Fruit fly (Drosophila melanogaster) Kc167 (cell line): ENCODE measurements around the gene CG12259.
"Not testable (repeated sequence)": the region's sequence is repeated elsewhere in the genome, so short reads cannot be mapped to it uniquely, and the experiment has no call there.

Source experiments
- Myc ChIP-seq: fragments of >200 bp; optimal IDR thresholded peaks from 2 replicates; lab custom pipeline; 2017; ENCODE audit warnings: missing external identifiers
- Sin3A ChIP-seq: fragments of >200 bp; optimal IDR thresholded peaks from 2 replicates; lab custom pipeline; 2018; ENCODE audit warnings: missing external identifiers
- h ChIP-seq: fragments of >200 bp; optimal IDR thresholded peaks from 3 replicates; lab custom pipeline; 2018; ENCODE audit warnings: missing external identifiers
- insv ChIP-seq: fragments of >200 bp; optimal IDR thresholded peaks from 3 replicates; lab custom pipeline; 2018; ENCODE audit warnings: missing external identifiers
- psq ChIP-seq: fragments of >200 bp; optimal IDR thresholded peaks from 2 replicates; lab custom pipeline; 2017; ENCODE audit warnings: missing external identifiers
- ttk ChIP-seq: sonication (Bioruptor generic); optimal IDR thresholded peaks from 2 replicates; lab custom pipeline; 2017; ENCODE audit warnings: missing external identifiers

The CG12259 gene

DNA sequence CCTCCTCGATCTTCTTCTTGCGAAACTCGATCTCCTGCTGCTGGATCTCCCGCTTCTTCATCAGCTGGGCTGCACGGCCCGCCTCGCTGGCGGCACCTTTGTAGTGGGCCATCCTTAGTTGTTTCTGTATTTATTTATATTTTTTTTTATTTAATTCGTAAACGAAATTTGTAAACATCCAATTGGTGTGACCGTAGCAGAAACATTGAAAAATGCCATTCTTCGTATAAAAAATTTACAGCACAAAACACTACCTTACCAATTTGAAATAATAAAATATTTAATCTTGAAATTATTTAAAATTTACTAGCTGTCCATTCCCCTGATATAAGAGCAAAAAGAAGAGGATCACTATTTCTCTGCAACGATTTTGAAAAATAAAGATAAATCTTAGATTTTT lies at the start of gene CG12259:
Gene CG12259 (minus strand): TSS at position 207 of the 400 bp plus-strand sequence.
- TF ChIP-seq Sin3A (lab: Kevin White, UChicago) (no peak), insv (lab: Kevin White, UChicago) (no peak), h (lab: Kevin White, UChicago) (no peak), Myc (lab: Kevin White, UChicago) (no peak), ttk (lab: Kevin White, UChicago) (no peak), psq (no peak)

DNA sequence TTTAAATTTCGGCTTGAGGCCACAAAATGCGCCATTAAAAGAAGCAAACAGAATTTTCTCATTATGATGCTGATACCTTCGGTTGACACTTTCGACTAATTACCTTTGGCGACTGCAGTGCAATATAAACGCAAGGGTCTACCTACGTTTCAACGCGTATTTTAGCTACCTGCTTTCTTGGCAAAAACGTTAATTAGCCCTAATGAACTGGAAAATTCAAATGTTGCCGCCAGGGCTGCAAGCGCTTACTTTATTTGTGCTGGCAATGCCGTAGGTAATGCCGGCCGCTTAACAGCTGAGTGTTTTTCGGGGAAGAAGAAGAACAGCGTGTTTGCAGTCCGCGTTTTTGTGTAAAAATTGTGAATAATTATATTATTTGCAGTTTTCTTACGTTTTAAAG lies 42.2 kb upstream of the CG12259 start, which contains the start of the genes CG31131 and CG4849:
Gene CG31131 (minus strand): TSS at position 101 of the 400 bp plus-strand sequence.
Gene CG4849 (plus strand): TSS at position 297 of the 400 bp plus-strand sequence.
- TF ChIP-seq Myc (lab: Kevin White, UChicago); psq; insv (lab: Kevin White, UChicago): not testable (repeated sequence)

DNA sequence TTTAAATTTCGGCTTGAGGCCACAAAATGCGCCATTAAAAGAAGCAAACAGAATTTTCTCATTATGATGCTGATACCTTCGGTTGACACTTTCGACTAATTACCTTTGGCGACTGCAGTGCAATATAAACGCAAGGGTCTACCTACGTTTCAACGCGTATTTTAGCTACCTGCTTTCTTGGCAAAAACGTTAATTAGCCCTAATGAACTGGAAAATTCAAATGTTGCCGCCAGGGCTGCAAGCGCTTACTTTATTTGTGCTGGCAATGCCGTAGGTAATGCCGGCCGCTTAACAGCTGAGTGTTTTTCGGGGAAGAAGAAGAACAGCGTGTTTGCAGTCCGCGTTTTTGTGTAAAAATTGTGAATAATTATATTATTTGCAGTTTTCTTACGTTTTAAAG lies 39.6 kb upstream of the CG12259 start, which contains the start of gene CG31253:
Gene CG31253 (minus strand): TSS at position 101 of the 400 bp plus-strand sequence.
- not testable (repeated sequence) for TF ChIP-seq ttk, insv, h (lab: Kevin White, UChicago)

- TF ChIP-seq Myc, insv, Sin3A (lab: Kevin White, UChicago): not testable (repeated sequence)
Measured at dm6 chr3R:27959145-27959544, 38.3 kb upstream of the CG12259 start, which contains the start of the genes CG42487 and CG4884. Gene CG42487 (minus strand): TSS chr3R:27959245. Gene CG4884 (minus strand): TSS chr3R:27959245.

DNA sequence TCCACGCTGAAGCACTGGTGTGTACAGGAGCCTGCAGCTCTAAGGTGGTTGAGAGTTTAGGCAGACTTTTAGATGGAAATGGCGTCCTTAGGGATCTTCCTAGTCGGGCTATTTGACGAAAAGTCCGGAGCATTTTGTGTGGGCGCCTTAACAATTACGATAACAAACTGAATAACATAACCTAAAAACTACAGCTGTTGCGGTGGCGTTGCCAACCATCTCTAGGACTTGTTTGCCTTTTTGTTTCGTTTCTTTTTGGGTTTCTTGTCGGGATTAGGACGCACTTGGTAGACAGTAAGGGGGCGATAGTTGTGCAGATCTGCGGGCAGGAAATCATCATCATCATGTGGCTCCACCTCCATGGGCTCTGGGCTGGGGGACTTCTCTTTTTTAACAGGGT lies 37.1 kb upstream of the CG12259 start:
- TF ChIP-seq Sin3A (lab: Kevin White, UChicago) (no peak), ttk (lab: Kevin White, UChicago) (no peak), psq (no peak), Myc (lab: Kevin White, UChicago) (no peak), h (lab: Kevin White, UChicago) (no peak)

DNA sequence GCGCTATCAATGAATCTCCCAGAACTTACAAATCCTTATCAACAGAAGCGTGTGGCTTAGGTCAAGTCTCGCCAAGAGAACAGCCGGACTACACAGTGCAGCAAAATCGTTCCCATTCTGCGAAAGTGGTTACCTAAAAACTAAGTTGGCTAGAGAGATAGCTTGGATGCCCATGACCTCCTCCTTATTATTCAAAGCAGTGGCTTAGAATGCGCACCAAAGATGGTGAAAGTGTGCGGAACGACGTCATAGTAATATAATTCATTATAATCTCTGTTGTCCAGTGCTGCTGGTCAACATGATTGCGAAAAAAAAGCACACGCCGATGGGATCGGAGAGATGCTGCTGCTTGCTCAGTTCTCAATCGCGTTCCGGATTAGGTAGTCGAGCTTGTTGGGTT lies 33.6 kb upstream of the CG12259 start, which contains the start of gene Nep7:
Gene Nep7 (plus strand): TSS at position 385 of the 400 bp plus-strand sequence.
- no peak for TF ChIP-seq h (lab: Kevin White, UChicago)
- no peak for TF ChIP-seq insv (lab: Kevin White, UChicago)
- TF ChIP-seq psq = no peak
- no peak for TF ChIP-seq Myc (lab: Kevin White, UChicago)
- TF ChIP-seq Sin3A (lab: Kevin White, UChicago) = no peak
- TF ChIP-seq ttk (lab: Kevin White, UChicago) = no peak

DNA sequence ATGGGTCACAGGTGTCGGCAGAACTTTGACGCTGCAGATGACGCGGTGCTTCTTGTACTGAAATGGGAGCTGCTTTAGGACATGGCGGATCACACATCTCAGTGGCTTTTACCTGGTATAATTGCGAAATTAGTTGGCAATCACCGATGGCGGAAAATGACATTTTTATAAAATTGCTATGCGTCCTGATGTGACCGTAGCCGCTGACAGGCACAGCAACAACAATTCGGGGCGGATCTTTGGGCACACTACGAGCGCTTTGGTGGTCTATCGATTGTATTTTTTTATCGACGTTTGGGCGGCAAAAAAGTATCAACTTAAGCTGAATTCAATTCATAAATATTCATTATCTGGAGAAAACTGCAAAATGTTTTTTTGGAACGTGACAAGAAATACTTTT lies 33.0 kb upstream of the CG12259 start, which contains the start of gene CG4951:
Gene CG4951 (minus strand): TSS at position 223 of the 400 bp plus-strand sequence.
- TF ChIP-seq psq (no peak), ttk (lab: Kevin White, UChicago) (no peak), insv (lab: Kevin White, UChicago) (no peak), Myc (lab: Kevin White, UChicago) (no peak), Sin3A (lab: Kevin White, UChicago) (no peak)

dm6 chr3R:27948421-27948906 lies 27.6 kb upstream of the CG12259 start, which contains the start of gene Gp93:
Gene Gp93 (plus strand): TSS chr3R:27948711.
- TF ChIP-seq Sin3A (lab: Kevin White, UChicago) (no peak), insv (lab: Kevin White, UChicago) (no peak), ttk (lab: Kevin White, UChicago) (no peak), h (lab: Kevin White, UChicago) (no peak), Myc (lab: Kevin White, UChicago) (no peak), psq (no peak)

dm6 chr3R:27947682-27948245 lies 26.9 kb upstream of the CG12259 start, which contains the start of gene mfrn:
Gene mfrn (minus strand): TSS chr3R:27948021.
- no peak for TF ChIP-seq insv (lab: Kevin White, UChicago)
- no peak for TF ChIP-seq ttk (lab: Kevin White, UChicago)
- no peak for TF ChIP-seq h (lab: Kevin White, UChicago)
- no peak for TF ChIP-seq Sin3A (lab: Kevin White, UChicago)
- no peak for TF ChIP-seq psq
- TF ChIP-seq Myc (lab: Kevin White, UChicago) = no peak

dm6 chr3R:27946555-27947204 lies 25.8 kb upstream of the CG12259 start:
- TF ChIP-seq psq (no peak), h (lab: Kevin White, UChicago) (no peak), Sin3A (lab: Kevin White, UChicago) (no peak), ttk (lab: Kevin White, UChicago) (no peak), insv (lab: Kevin White, UChicago) (no peak), Myc (lab: Kevin White, UChicago) (no peak)

DNA sequence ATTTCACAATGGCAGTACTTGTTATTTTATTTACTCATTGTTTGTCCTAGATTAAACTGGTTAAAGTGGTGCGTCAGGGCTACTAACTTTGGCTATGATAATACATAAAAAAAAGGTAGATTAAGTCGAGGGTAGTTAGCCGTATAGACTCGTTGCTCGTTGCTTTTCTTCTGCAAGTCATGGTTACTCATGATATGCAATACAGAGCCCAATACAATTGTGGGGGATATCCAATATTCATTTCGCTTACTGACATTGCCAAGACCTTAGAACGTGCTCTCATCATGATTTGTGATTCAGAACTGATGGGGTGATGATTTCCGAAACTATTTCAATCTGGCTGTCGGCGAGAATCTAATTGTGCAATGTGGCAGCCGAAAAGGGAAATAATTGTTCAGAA lies 24.5 kb upstream of the CG12259 start:
- no peak for TF ChIP-seq Myc (lab: Kevin White, UChicago)
- no peak for TF ChIP-seq h (lab: Kevin White, UChicago)
- TF ChIP-seq insv (lab: Kevin White, UChicago) = no peak
- TF ChIP-seq ttk (lab: Kevin White, UChicago) = no peak
- no peak for TF ChIP-seq psq
- no peak for TF ChIP-seq Sin3A (lab: Kevin White, UChicago)
